Fruit fly (Drosophila melanogaster): Measurements from ENCODE around the gene loaf.

Gene loaf

DNA sequence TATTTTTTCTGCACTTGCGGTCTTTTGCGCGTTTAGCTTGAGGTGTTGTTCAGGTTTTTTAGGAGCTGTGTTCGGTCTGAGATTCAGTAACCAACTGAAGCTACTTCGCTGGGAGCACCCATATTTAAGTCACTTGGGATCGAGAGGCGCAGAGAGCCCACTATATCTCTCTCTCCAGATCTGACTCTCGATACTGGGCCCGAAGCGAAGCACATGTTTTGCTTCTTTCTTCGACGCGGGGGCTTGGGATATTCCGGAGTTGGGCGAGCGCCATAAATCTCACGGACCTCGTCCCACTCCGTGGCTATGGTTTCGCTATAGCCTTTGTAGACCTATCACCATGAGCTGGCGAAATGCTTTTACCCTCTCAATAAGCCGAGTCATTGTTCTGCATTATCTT is 50.8 kb downstream of the loaf start, which contains the start of gene CG14132:
Gene CG14132, minus strand, starts transcription at position 99 of the 400 bp plus-strand sequence.
- TF ChIP-seq eg (GFP tag; IDR thresholded peaks at IDR 0.05) = 0 out of 3 replicates have a peak, but pooled peaks have one; percentile 39
- TF ChIP-seq Hr38 (GFP tag; optimal IDR thresholded peaks at IDR 0.05) = no peak
- no peak for TF ChIP-seq CG3032 (tag; optimal IDR thresholded peaks at IDR 0.05)
- TF ChIP-seq Eip78C (GFP tag) = peak; percentile 31
- no peak for TF ChIP-seq dac (GFP tag; optimal IDR thresholded peaks at IDR 0.05)
- TF ChIP-seq vri (GFP tag; optimal IDR thresholded peaks at IDR 0.05) = no peak
- no peak for TF ChIP-seq achi (GFP tag; optimal IDR thresholded peaks at IDR 0.05)
- no peak for TF ChIP-seq Lpt (GFP tag; optimal IDR thresholded peaks at IDR 0.05)
- no peak for TF ChIP-seq CG6276 (GFP tag; optimal IDR thresholded peaks at IDR 0.05)
- peak; percentile 22 for TF ChIP-seq CG3919 (GFP tag; optimal IDR thresholded peaks at IDR 0.05)
- no peak for TF ChIP-seq Eip93F (GFP tag; optimal IDR thresholded peaks at IDR 0.05)
- TF ChIP-seq Sox15 (GFP tag; optimal IDR thresholded peaks at IDR 0.05) = no peak
- no peak for TF ChIP-seq spab (GFP tag; optimal IDR thresholded peaks at IDR 0.05)
- no peak for TF ChIP-seq CG8319 (GFP tag; optimal IDR thresholded peaks at IDR 0.05)
- TF ChIP-seq acj6 (GFP tag; optimal IDR thresholded peaks at IDR 0.05) = no peak
- no peak for TF ChIP-seq OdsH (GFP tag; optimal IDR thresholded peaks at IDR 0.05)
- 0 out of 2 replicates have a peak, but pooled peaks have one; percentile 28 for TF ChIP-seq CG15336 (GFP tag; IDR thresholded peaks at IDR 0.05)
- no peak for TF ChIP-seq CG8632 (GFP tag; optimal IDR thresholded peaks at IDR 0.05)
- 0 out of 3 replicates have a peak, but pooled peaks have one; percentile 31 for TF ChIP-seq CG8119 (GFP tag; IDR thresholded peaks at IDR 0.05)
- TF ChIP-seq CG7368 (GFP tag; optimal IDR thresholded peaks at IDR 0.05) = no peak
- no peak for TF ChIP-seq CG11902 (GFP tag; optimal IDR thresholded peaks at IDR 0.05)
- TF ChIP-seq svp (GFP tag) = no peak
- TF ChIP-seq Eip75B (GFP tag; optimal IDR thresholded peaks at IDR 0.05) = peak; percentile 2
- no peak for TF ChIP-seq Met (GFP tag; optimal IDR thresholded peaks at IDR 0.05)
- TF ChIP-seq cyc (GFP tag; optimal IDR thresholded peaks at IDR 0.05) = no peak
- no peak for TF ChIP-seq fd59A (GFP tag; optimal IDR thresholded peaks at IDR 0.05)
- no peak for TF ChIP-seq Ets96B (tag; optimal IDR thresholded peaks at IDR 0.05)
- TF ChIP-seq CG32006 (GFP tag; optimal IDR thresholded peaks at IDR 0.05) = no peak
- TF ChIP-seq CG6808 (GFP tag; optimal IDR thresholded peaks at IDR 0.05) = peak; percentile 13
- no peak for TF ChIP-seq lz (GFP tag; optimal IDR thresholded peaks at IDR 0.05)
- TF ChIP-seq Smox (GFP tag; optimal IDR thresholded peaks at IDR 0.05) = no peak
- peak; percentile 91 for TF ChIP-seq CG1621 (tag; optimal IDR thresholded peaks at IDR 0.05)
- peak; percentile 36 for TF ChIP-seq CG6854 (GFP tag; optimal IDR thresholded peaks at IDR 0.05)
- TF ChIP-seq Hr4 (GFP tag; optimal IDR thresholded peaks at IDR 0.05) = no peak
- no peak for TF ChIP-seq topi (GFP tag; optimal IDR thresholded peaks at IDR 0.05)
- TF ChIP-seq dsx (GFP tag; optimal IDR thresholded peaks at IDR 0.05; ENCODE audit: poor library complexity, severe bottlenecking) = no peak
- no peak for TF ChIP-seq salr (GFP tag; optimal IDR thresholded peaks at IDR 0.05)
- no peak for TF ChIP-seq Blimp-1 (GFP tag; optimal IDR thresholded peaks at IDR 0.05)
- no peak for TF ChIP-seq CG16779 (tag; optimal IDR thresholded peaks at IDR 0.05)
- no peak for TF ChIP-seq fkh (GFP tag; optimal IDR thresholded peaks at IDR 0.05)
- TF ChIP-seq net (GFP tag; optimal IDR thresholded peaks at IDR 0.05) = peak; percentile 0
- TF ChIP-seq CG11294 (GFP tag; IDR thresholded peaks at IDR 0.05) = no peak

DNA sequence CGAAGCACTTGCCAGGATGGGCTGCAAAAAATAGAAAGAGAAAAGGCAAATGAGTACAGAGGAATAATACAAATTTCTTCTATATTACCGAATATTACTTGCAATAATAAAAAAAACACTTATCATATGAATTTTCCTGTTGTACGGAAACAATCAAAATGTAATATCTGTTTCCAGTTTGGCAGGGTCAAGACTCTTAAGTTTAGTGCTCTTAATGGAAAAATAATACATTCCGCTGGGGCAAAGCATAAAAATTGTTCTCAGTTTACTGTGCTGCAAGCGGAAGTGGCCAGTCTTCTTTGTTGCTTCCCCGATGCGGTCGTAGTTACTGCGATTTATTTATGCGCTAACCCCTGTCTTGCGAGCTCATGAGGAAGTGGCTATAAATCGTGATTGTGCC is 53.1 kb downstream of the loaf start:
- TF ChIP-seq CG6808 (GFP tag; optimal IDR thresholded peaks at IDR 0.05) (peak; percentile 13), CG6792 (GFP tag; optimal IDR thresholded peaks at IDR 0.05) (peak; percentile 1), Ets21C (GFP tag; optimal IDR thresholded peaks at IDR 0.05) (no peak), CG3032 (tag; optimal IDR thresholded peaks at IDR 0.05) (peak; percentile 9), CG10669 (GFP tag; optimal IDR thresholded peaks at IDR 0.05) (peak; percentile 43), eg (GFP tag; IDR thresholded peaks at IDR 0.05) (no peak), CG9139 (GFP tag; optimal IDR thresholded peaks at IDR 0.05) (peak; percentile 18), net (GFP tag; optimal IDR thresholded peaks at IDR 0.05) (no peak), OdsH (GFP tag; optimal IDR thresholded peaks at IDR 0.05) (peak; percentile 16), Eip78C (GFP tag) (peak; percentile 91), CG3919 (GFP tag; optimal IDR thresholded peaks at IDR 0.05) (peak; percentile 46), CG10631 (GFP tag; optimal IDR thresholded peaks at IDR 0.05) (peak; percentile 29), dsx (GFP tag; optimal IDR thresholded peaks at IDR 0.05; ENCODE audit: poor library complexity, severe bottlenecking) (peak; percentile 59), spab (GFP tag; optimal IDR thresholded peaks at IDR 0.05) (peak; percentile 32), acj6 (GFP tag; optimal IDR thresholded peaks at IDR 0.05) (peak; percentile 19), CG6163 (GFP tag; IDR thresholded peaks at IDR 0.05) (0 out of 3 replicates have a peak, but pooled peaks have one; percentile 35), cyc (GFP tag; optimal IDR thresholded peaks at IDR 0.05) (no peak), ss (GFP tag; optimal IDR thresholded peaks at IDR 0.05) (peak; percentile 6 to 45)
